Worm (Caenorhabditis elegans) whole organism, L4 larva: ENCODE measurements around the gene Y82E9BL.5.

ENCODE experiments used
- F49E8.2 ChIP-seq: sonication (generic microtip); optimal IDR thresholded peaks from 2 replicates; lab custom pipeline; 2016; ENCODE audit warnings: missing compliant biosample characterization, mild to moderate bottlenecking, missing genetic modification characterization, borderline replicate concordance
- aha-1 ChIP-seq: fragments of 150-350 bp; peaks from one replicate; lab custom pipeline; 2014; ENCODE audit warnings: missing biosample characterization, missing genetic modification characterization
- ceh-62 ChIP-seq: sonication (generic microtip); optimal IDR thresholded peaks from 2 replicates; lab custom pipeline; 2017; ENCODE audit warnings: missing biosample characterization, missing genetic modification characterization
- daf-19 ChIP-seq: fragments of 200-800 bp; sonication (Bioruptor generic); conservative IDR thresholded peaks from 2 replicates; pipeline ENCODE4 v1.3.6; 2022; ENCODE audit warnings: missing genetic modification characterization, missing compliant biosample characterization
- hlh-11 ChIP-seq: fragments of 200-800 bp; sonication (Bioruptor generic); optimal IDR thresholded peaks from 2 replicates; lab custom pipeline; 2018; ENCODE audit warnings: mild to moderate bottlenecking, missing genetic modification characterization, missing compliant biosample characterization
- lin-39 ChIP-seq: fragments of 150-350 bp; optimal IDR thresholded peaks from 2 replicates; lab custom pipeline; 2014; ENCODE audit warnings: missing biosample characterization, missing genetic modification reagents, missing genetic modification characterization
- lir-3 ChIP-seq: sonication (generic microtip); optimal IDR thresholded peaks from 2 replicates; lab custom pipeline; 2016; ENCODE audit warnings: mild to moderate bottlenecking, missing genetic modification characterization, missing compliant biosample characterization
- nhr-11 ChIP-seq: fragments of 150-350 bp; optimal IDR thresholded peaks from 2 replicates; lab custom pipeline; 2014; ENCODE audit warnings: missing biosample characterization, missing genetic modification characterization
- nhr-237 ChIP-seq: sonication (generic microtip); optimal IDR thresholded peaks from 2 replicates; lab custom pipeline; 2017; ENCODE audit warnings: missing biosample characterization, missing genetic modification characterization
- nhr-77 ChIP-seq: fragments of 150-350 bp; optimal IDR thresholded peaks from 2 replicates; lab custom pipeline; 2014; ENCODE audit warnings: missing biosample characterization, missing genetic modification characterization
- pha-4 ChIP-seq, 2 experiments: fragments of 150-350 bp in 1 of 2; fragments of 200-800 bp in 1 of 2; sonication (Bioruptor generic) in 1 of 2; IDR thresholded peaks in 1 of 2; optimal IDR thresholded peaks in 1 of 2; 2 replicates each; pipeline versions ENCODE4 v1.3.6 to Lab custom; 2014 to 2022; ENCODE audit warnings: missing genetic modification characterization in 2 of 2, missing genetic modification reagents in 2 of 2, missing biosample characterization in 1 of 2, missing compliant biosample characterization in 1 of 2
- snpc-4 ChIP-seq: fragments of 150-350 bp; optimal IDR thresholded peaks from 2 replicates; lab custom pipeline; 2014; ENCODE audit warnings: missing biosample characterization, missing genetic modification characterization
- unc-62 ChIP-seq, 3 experiments: fragments of 150-350 bp in 1 of 3; sonication (generic microtip); optimal IDR thresholded peaks in 2 of 3; peaks in 1 of 3; 1 replicate in 1 of 3; 2 replicates in 2 of 3; lab custom pipeline; 2014 to 2017; ENCODE audit warnings: missing biosample characterization in 3 of 3, missing genetic modification characterization in 3 of 3, missing genetic modification reagents in 3 of 3, missing genotype in 1 of 3
- zfp-3 ChIP-seq: fragments of 200-800 bp; sonication (Bioruptor generic); conservative IDR thresholded peaks from 2 replicates; pipeline ENCODE4 v1.3.6; 2022; ENCODE audit warnings: missing genetic modification reagents, missing genetic modification characterization, missing compliant biosample characterization

ce11 chrIII:1311367-1311766, 36.1 kb downstream of the Y82E9BL.5 start:
- TF ChIP-seq aha-1 (no peak), lir-3 (tag; lab: Kevin White, UChicago) (no peak), nhr-77 (tag; lab: Kevin White, UChicago) (no peak), nhr-11 (tag; lab: Kevin White, UChicago) (no peak), F49E8.2 (tag; lab: Kevin White, UChicago) (no peak), snpc-4 (tag; lab: Kevin White, UChicago) (no peak), pha-4 (GFP tag; IDR thresholded peaks at IDR 0.05; lab: Robert Waterston, UW) (no peak), pha-4 (tag; optimal IDR thresholded peaks at IDR 0.05; lab: Kevin White, UChicago) (no peak), daf-19 (GFP tag; lab: Robert Waterston, UW) (no peak), lin-39 (no peak), nhr-237 (tag; lab: Kevin White, UChicago) (no peak), hlh-11 (tag; lab: Kevin White, UChicago) (no peak), zfp-3 (GFP tag; lab: Robert Waterston, UW) (no peak), unc-62 (GFP tag; optimal IDR thresholded peaks at IDR 0.05 in 1 of 2; lab: Kevin White, UChicago) (no peak), unc-62 (tag; optimal IDR thresholded peaks at IDR 0.05; lab: Kevin White, UChicago) (no peak), ceh-62 (tag; lab: Kevin White, UChicago) (no peak)
